Comparison of ENCODE assay signal across 8 worm cellular contexts in the genomic region with DNA sequence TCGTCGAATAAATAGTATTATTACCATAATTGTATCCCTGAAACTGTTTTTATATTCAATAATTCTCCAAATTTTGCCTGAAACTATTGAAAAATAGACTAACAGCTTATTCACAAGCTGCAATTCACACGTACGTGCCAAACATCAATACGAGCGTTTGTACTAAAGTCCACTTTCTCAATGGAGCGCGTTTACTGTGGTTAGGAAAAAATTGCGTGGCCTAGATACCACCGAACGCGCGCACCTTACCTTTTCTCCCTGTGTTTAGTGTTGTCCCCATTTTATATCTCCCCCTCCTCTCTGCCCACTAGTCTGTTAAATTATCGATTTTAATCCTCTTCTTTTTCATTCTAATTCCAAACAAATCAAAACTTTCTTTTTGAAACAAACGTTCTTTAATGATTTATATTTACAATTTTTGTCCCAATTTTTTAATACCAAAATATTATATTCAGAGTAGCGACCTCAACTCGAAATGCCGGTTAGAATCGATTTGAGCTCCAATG.
A peak's percentile ranks its signal among the peaks of the same experiment; 100 is the strongest.
TF ChIP-seq lines count a peak whose summit lies in the region.

A gene (minus strand): TSS at position 168 of the 506 bp plus-strand sequence.
A gene (plus strand): TSS at position 456 of the 506 bp plus-strand sequence.

TF ChIP-seq in whole organism, L1 larva, 84 proteins besides CTCF, POLR2A, EP300 and RAD21 (continues in another document):
- TF ChIP-seq efl-1 (optimal IDR thresholded peaks at IDR 0.05; lab: Kevin White, UChicago) (peak; percentile 9 to 25), efl-1 (GFP tag; optimal IDR thresholded peaks at IDR 0.05 in 1 of 2; lab: Kevin White, UChicago) (peak in 1 of 2 experiments; percentile 65), lir-3 (tag; optimal IDR thresholded peaks at IDR 0.05; lab: Kevin White, UChicago; ENCODE audit: poor library complexity) (peak; percentile 1), C16A3.4 (tag; optimal IDR thresholded peaks at IDR 0.05; lab: Kevin White, UChicago) (peak; percentile 56), lin-13 (GFP tag; optimal IDR thresholded peaks at IDR 0.05; lab: Kevin White, UChicago) (peak; percentile 35), lsy-2 (tag; optimal IDR thresholded peaks at IDR 0.05; lab: Kevin White, UChicago) (peak; percentile 22 to 45), elt-3 (tag; optimal IDR thresholded peaks at IDR 0.05; lab: Kevin White, UChicago) (peak in 2 of 6 experiments; percentile 52), swsn-7 (tag; optimal IDR thresholded peaks at IDR 0.05; lab: Kevin White, UChicago) (peak; percentile 14), xbp-1 (tag; optimal IDR thresholded peaks at IDR 0.05; lab: Kevin White, UChicago) (peak; percentile 17), skn-1 (tag; optimal IDR thresholded peaks at IDR 0.05; lab: Kevin White, UChicago) (peak; percentile 27)

TF ChIP-seq in whole organism, L2 larva, 48 proteins besides CTCF, POLR2A, EP300 and RAD21 (continues in another document):
- TF ChIP-seq nhr-21 (tag; optimal IDR thresholded peaks at IDR 0.05; lab: Kevin White, UChicago) (peak; percentile 42), nhr-129 (tag; optimal IDR thresholded peaks at IDR 0.05; lab: Kevin White, UChicago) (peak; percentile 60), fos-1 (tag; optimal IDR thresholded peaks at IDR 0.05; lab: Kevin White, UChicago) (peak; percentile 42), sma-3 (GFP tag; optimal IDR thresholded peaks at IDR 0.05; lab: Kevin White, UChicago) (peak; percentile 36), nhr-10 (tag; optimal IDR thresholded peaks at IDR 0.05; lab: Kevin White, UChicago) (no peak), ztf-4 (tag; optimal IDR thresholded peaks at IDR 0.05; lab: Kevin White, UChicago) (no peak), crh-2 (tag; optimal IDR thresholded peaks at IDR 0.05; lab: Kevin White, UChicago) (peak; percentile 46), mab-5 (tag; optimal IDR thresholded peaks at IDR 0.05; lab: Kevin White, UChicago) (no peak), ZK546.5 (tag; optimal IDR thresholded peaks at IDR 0.05; lab: Kevin White, UChicago) (no peak), ceh-82 (tag; optimal IDR thresholded peaks at IDR 0.05; lab: Kevin White, UChicago) (no peak), unc-55 (GFP tag; optimal IDR thresholded peaks at IDR 0.05; lab: Kevin White, UChicago) (peak; percentile 32)

TF ChIP-seq in whole organism, L3 larva, 47 proteins besides CTCF, POLR2A, EP300 and RAD21 (continues in another document):
- TF ChIP-seq aly-2 (tag; optimal IDR thresholded peaks at IDR 0.05; lab: Kevin White, UChicago), result no peak
- no peak for TF ChIP-seq skn-1 (tag; optimal IDR thresholded peaks at IDR 0.05; lab: Kevin White, UChicago)
- peak; percentile 53 for TF ChIP-seq hmg-11 (tag; optimal IDR thresholded peaks at IDR 0.05; lab: Kevin White, UChicago)
- no peak for TF ChIP-seq nhr-67 (tag; optimal IDR thresholded peaks at IDR 0.05; lab: Kevin White, UChicago)
- no peak for TF ChIP-seq nhr-12 (tag; optimal IDR thresholded peaks at IDR 0.05; lab: Kevin White, UChicago)
- no peak for TF ChIP-seq nhr-76 (tag; optimal IDR thresholded peaks at IDR 0.05; lab: Kevin White, UChicago)
- peak; percentile 33 for TF ChIP-seq elt-2 (tag; optimal IDR thresholded peaks at IDR 0.05; lab: Kevin White, UChicago)
- no peak for TF ChIP-seq elt-1 (tag; optimal IDR thresholded peaks at IDR 0.05; lab: Kevin White, UChicago)
- no peak for TF ChIP-seq ceh-82 (tag; optimal IDR thresholded peaks at IDR 0.05; lab: Kevin White, UChicago)
- TF ChIP-seq unc-39 (tag; optimal IDR thresholded peaks at IDR 0.05; lab: Kevin White, UChicago), result no peak
- TF ChIP-seq ztf-4 (tag; optimal IDR thresholded peaks at IDR 0.05; lab: Kevin White, UChicago), result no peak

TF ChIP-seq in whole organism, L4 larva, 104 proteins besides CTCF, POLR2A, EP300 and RAD21 (continues in another document):
- TF ChIP-seq nhr-25 (tag; optimal IDR thresholded peaks at IDR 0.05; lab: Kevin White, UChicago; ENCODE audit: borderline replicate concordance, insufficient read depth) (peak; percentile 37), dmd-6 (GFP tag; IDR thresholded peaks at IDR 0.05; lab: Robert Waterston, UW) (peak; percentile 21; the same call in 1 of the 2 replicates), hlh-30 (tag; optimal IDR thresholded peaks at IDR 0.05; lab: Kevin White, UChicago; ENCODE audit: insufficient read depth) (peak; percentile 34), nhr-102 (tag; optimal IDR thresholded peaks at IDR 0.05; lab: Kevin White, UChicago) (no peak), dve-1 (tag; optimal IDR thresholded peaks at IDR 0.05; lab: Kevin White, UChicago; ENCODE audit: insufficient read depth) (peak; percentile 45), daf-16 (GFP tag; optimal IDR thresholded peaks at IDR 0.05; lab: Kevin White, UChicago) (no peak), daf-16 (tag; optimal IDR thresholded peaks at IDR 0.05; lab: Kevin White, UChicago) (peak; percentile 22), Y105C5A.15 (GFP tag; IDR thresholded peaks at IDR 0.05; lab: Robert Waterston, UW) (no peak), zag-1 (tag; optimal IDR thresholded peaks at IDR 0.05; lab: Kevin White, UChicago) (no peak), nhr-6 (tag; optimal IDR thresholded peaks at IDR 0.05; lab: Kevin White, UChicago) (peak; percentile 14)

TF ChIP-seq in whole organism, late embryonic, 69 proteins besides CTCF, POLR2A, EP300 and RAD21:
- peak; percentile 33 for TF ChIP-seq ref-2 (tag; optimal IDR thresholded peaks at IDR 0.05; lab: Kevin White, UChicago)
- peak; percentile 42 for TF ChIP-seq ceh-31 (tag; optimal IDR thresholded peaks at IDR 0.05; lab: Kevin White, UChicago)
- peak; percentile 16 for TF ChIP-seq nfya-1 (tag; optimal IDR thresholded peaks at IDR 0.05; lab: Kevin White, UChicago)
- peak; percentile 36 for TF ChIP-seq ceh-48 (tag; optimal IDR thresholded peaks at IDR 0.05; lab: Kevin White, UChicago)
- no peak for TF ChIP-seq ceh-30 (tag; optimal IDR thresholded peaks at IDR 0.05; lab: Kevin White, UChicago)
- TF ChIP-seq fkh-10 (GFP tag; optimal IDR thresholded peaks at IDR 0.05; lab: Kevin White, UChicago), result no peak
- TF ChIP-seq ceh-9 (tag; optimal IDR thresholded peaks at IDR 0.05; lab: Kevin White, UChicago), result no peak
- TF ChIP-seq F13H6.1 (tag; optimal IDR thresholded peaks at IDR 0.05; lab: Kevin White, UChicago), result no peak
- peak; percentile 30 for TF ChIP-seq tbx-2 (tag; optimal IDR thresholded peaks at IDR 0.05; lab: Kevin White, UChicago)
- no peak for TF ChIP-seq madf-2 (tag; optimal IDR thresholded peaks at IDR 0.05; lab: Kevin White, UChicago)

TF ChIP-seq in whole organism, midembryonic, 9 proteins besides CTCF, POLR2A, EP300 and RAD21:
- no peak for TF ChIP-seq ref-1 (GFP tag; conservative IDR thresholded peaks at IDR 0.05; lab: Robert Waterston, UW)
- TF ChIP-seq med-1 (GFP tag; optimal IDR thresholded peaks at IDR 0.05; lab: Kevin White, UChicago; ENCODE audit: insufficient read depth), result no peak
- TF ChIP-seq flt-1 (GFP tag; IDR thresholded peaks at IDR 0.05; lab: Robert Waterston, UW), result 0 out of 2 replicates have a peak, but pooled peaks have one; percentile 9
- TF ChIP-seq ztf-23 (GFP tag; IDR thresholded peaks at IDR 0.05; lab: Robert Waterston, UW), result no peak
- TF ChIP-seq cog-1 (tag; optimal IDR thresholded peaks at IDR 0.05; lab: Kevin White, UChicago), result peak; percentile 15
- TF ChIP-seq klf-2 (GFP tag; conservative IDR thresholded peaks at IDR 0.05; lab: Robert Waterston, UW), result no peak
- no peak for TF ChIP-seq T22C8.4 (GFP tag; IDR thresholded peaks at IDR 0.05; lab: Robert Waterston, UW)
- no peak for TF ChIP-seq ztf-29 (GFP tag; IDR thresholded peaks at IDR 0.05; lab: Robert Waterston, UW)
- no peak for TF ChIP-seq tab-1 (GFP tag; IDR thresholded peaks at IDR 0.05; lab: Robert Waterston, UW)
TF ChIP-seq in whole organism, midembryonic: peak in this region for 2.

TF ChIP-seq in whole organism, mixed stage, embryonic, 35 proteins besides CTCF, POLR2A, EP300 and RAD21 (continues in another document):
- TF ChIP-seq drap-1 (GFP tag; optimal IDR thresholded peaks at IDR 0.05; lab: Kevin White, UChicago), result no peak
- no peak for TF ChIP-seq ces-1 (GFP tag; optimal IDR thresholded peaks at IDR 0.05; lab: Kevin White, UChicago)
- no peak for TF ChIP-seq zip-8 (tag; optimal IDR thresholded peaks at IDR 0.05; lab: Kevin White, UChicago)
- no peak for TF ChIP-seq ham-2 (GFP tag; optimal IDR thresholded peaks at IDR 0.05; lab: Kevin White, UChicago)
- TF ChIP-seq nhr-12 (tag; optimal IDR thresholded peaks at IDR 0.05; lab: Kevin White, UChicago), result no peak
- TF ChIP-seq nhr-76 (tag; optimal IDR thresholded peaks at IDR 0.05; lab: Kevin White, UChicago), result no peak
- TF ChIP-seq mab-5 (tag; optimal IDR thresholded peaks at IDR 0.05; lab: Kevin White, UChicago), result no peak
- no peak for TF ChIP-seq nhr-237 (tag; optimal IDR thresholded peaks at IDR 0.05; lab: Kevin White, UChicago)
- TF ChIP-seq cnd-1 (tag; optimal IDR thresholded peaks at IDR 0.05; lab: Kevin White, UChicago), result no peak
- TF ChIP-seq nhr-28 (tag; optimal IDR thresholded peaks at IDR 0.05; lab: Kevin White, UChicago), result no peak
- no peak for TF ChIP-seq flh-1 (GFP tag; optimal IDR thresholded peaks at IDR 0.05; lab: Kevin White, UChicago)
- TF ChIP-seq sptf-1 (tag; optimal IDR thresholded peaks at IDR 0.05; lab: Kevin White, UChicago), result peak; percentile 27
- peak; percentile 21 for TF ChIP-seq ceh-43 (GFP tag; optimal IDR thresholded peaks at IDR 0.05; lab: Kevin White, UChicago)
- TF ChIP-seq elt-3 (tag; optimal IDR thresholded peaks at IDR 0.05; lab: Kevin White, UChicago), result no peak
- TF ChIP-seq mls-2 (tag; optimal IDR thresholded peaks at IDR 0.05; lab: Kevin White, UChicago), result peak; percentile 31

TF ChIP-seq in whole organism, young adult, 124 proteins besides CTCF, POLR2A, EP300 and RAD21 (continues in another document):
- TF ChIP-seq nhr-120 (GFP tag; IDR thresholded peaks at IDR 0.05; lab: Robert Waterston, UW) (no peak), snpc-1.1 (tag; optimal IDR thresholded peaks at IDR 0.05; lab: Kevin White, UChicago; ENCODE audit: insufficient read depth) (no peak), ztf-18 (tag; optimal IDR thresholded peaks at IDR 0.05; lab: Kevin White, UChicago) (peak; percentile 45), tbx-9 (tag; optimal IDR thresholded peaks at IDR 0.05; lab: Kevin White, UChicago; ENCODE audit: borderline replicate concordance) (no peak), snpc-1.3 (tag; optimal IDR thresholded peaks at IDR 0.05; lab: Kevin White, UChicago; ENCODE audit: insufficient read depth) (no peak), ceh-40 (GFP tag; IDR thresholded peaks at IDR 0.05; lab: Robert Waterston, UW) (no peak), efl-1 (GFP tag; optimal IDR thresholded peaks at IDR 0.05; lab: Kevin White, UChicago) (no peak), hlh-12 (tag; optimal IDR thresholded peaks at IDR 0.05; lab: Kevin White, UChicago) (no peak), xnd-1 (tag; optimal IDR thresholded peaks at IDR 0.05; lab: Kevin White, UChicago) (no peak), somi-1 (GFP tag; optimal IDR thresholded peaks at IDR 0.05; lab: Kevin White, UChicago) (no peak), akir-1 (GFP tag; optimal IDR thresholded peaks at IDR 0.05; lab: Kevin White, UChicago) (no peak), nhr-27 (tag; optimal IDR thresholded peaks at IDR 0.05; lab: Kevin White, UChicago) (no peak), madf-8 (GFP tag; conservative IDR thresholded peaks at IDR 0.05; lab: Robert Waterston, UW) (no peak), cebp-1 (GFP tag; IDR thresholded peaks at IDR 0.05; lab: Robert Waterston, UW) (no peak), cebp-1 (tag; optimal IDR thresholded peaks at IDR 0.05; lab: Kevin White, UChicago) (peak; percentile 28), ztf-22 (GFP tag; optimal IDR thresholded peaks at IDR 0.05; lab: Kevin White, UChicago) (no peak)
